Worm (Caenorhabditis elegans) whole organism, late embryonic: ENCODE results near the gene K05G3.1.

ENCODE experiments used
- hlh-8 ChIP-seq: sonication (generic microtip); optimal IDR thresholded peaks from 2 replicates; lab custom pipeline; 2016; ENCODE audit warnings: missing genotype, missing genetic modification characterization, missing compliant biosample characterization
- pros-1 ChIP-seq: fragments of 150-350 bp; optimal IDR thresholded peaks from 2 replicates; lab custom pipeline; 2014; ENCODE audit warnings: missing biosample characterization, missing genetic modification reagents, missing genetic modification characterization
- unc-42 ChIP-seq: sonication (generic microtip); optimal IDR thresholded peaks from 2 replicates; lab custom pipeline; 2016; ENCODE audit warnings: missing genotype, missing genetic modification characterization, missing compliant biosample characterization
- unc-86 ChIP-seq: sonication (generic microtip); optimal IDR thresholded peaks from 2 replicates; lab custom pipeline; 2016; ENCODE audit warnings: missing genetic modification characterization, missing compliant biosample characterization

ce11 chrX:16524310-16524709 lies 23.2 kb downstream of the K05G3.1 start:
- TF ChIP-seq hlh-8 (tag; lab: Kevin White, UChicago) (no peak), pros-1 (tag; lab: Kevin White, UChicago) (no peak), unc-86 (no peak), unc-42 (no peak)
